Fruit fly (Drosophila melanogaster): Measurements from ENCODE around the gene CG32192.

CG32192 gene

DNA sequence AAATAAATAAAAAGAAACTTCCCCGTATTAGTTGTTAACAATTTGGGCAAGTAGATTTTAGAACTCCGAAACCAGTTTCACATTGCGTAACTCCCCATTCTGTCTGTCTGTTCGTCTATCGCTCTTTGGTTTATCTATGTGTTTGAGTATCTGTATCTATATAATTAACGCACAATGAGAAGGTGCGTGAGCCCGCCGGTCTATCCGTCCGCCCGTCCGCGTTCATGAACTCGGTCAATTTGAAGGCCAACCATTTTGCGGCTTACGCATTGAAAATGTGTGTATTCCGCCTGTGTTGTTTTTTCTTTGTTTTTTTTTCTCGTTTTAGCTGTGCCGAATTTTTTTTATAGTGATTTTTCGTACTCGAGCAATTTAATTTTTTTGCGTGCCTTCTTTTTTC, 38.0 kb upstream of the CG32192 start:
- no peak for TF ChIP-seq CG1620 (GFP tag; optimal IDR thresholded peaks at IDR 0.05)
- TF ChIP-seq CG7045 (GFP tag; optimal IDR thresholded peaks at IDR 0.05): no peak
- no peak for TF ChIP-seq CG7101 (tag; optimal IDR thresholded peaks at IDR 0.05)
- TF ChIP-seq tj (GFP tag; optimal IDR thresholded peaks at IDR 0.05): no peak
- no peak for TF ChIP-seq CG12768 (GFP tag; optimal IDR thresholded peaks at IDR 0.05)
- no peak for TF ChIP-seq Mnt (GFP tag; optimal IDR thresholded peaks at IDR 0.05)
- no peak for TF ChIP-seq Clk (GFP tag; optimal IDR thresholded peaks at IDR 0.05)
- no peak for TF ChIP-seq kay (GFP tag; ENCODE audit: borderline replicate concordance)
- no peak for TF ChIP-seq Hr96 (GFP tag; optimal IDR thresholded peaks at IDR 0.05)
- no peak for TF ChIP-seq cic (GFP tag; optimal IDR thresholded peaks at IDR 0.05)

DNA sequence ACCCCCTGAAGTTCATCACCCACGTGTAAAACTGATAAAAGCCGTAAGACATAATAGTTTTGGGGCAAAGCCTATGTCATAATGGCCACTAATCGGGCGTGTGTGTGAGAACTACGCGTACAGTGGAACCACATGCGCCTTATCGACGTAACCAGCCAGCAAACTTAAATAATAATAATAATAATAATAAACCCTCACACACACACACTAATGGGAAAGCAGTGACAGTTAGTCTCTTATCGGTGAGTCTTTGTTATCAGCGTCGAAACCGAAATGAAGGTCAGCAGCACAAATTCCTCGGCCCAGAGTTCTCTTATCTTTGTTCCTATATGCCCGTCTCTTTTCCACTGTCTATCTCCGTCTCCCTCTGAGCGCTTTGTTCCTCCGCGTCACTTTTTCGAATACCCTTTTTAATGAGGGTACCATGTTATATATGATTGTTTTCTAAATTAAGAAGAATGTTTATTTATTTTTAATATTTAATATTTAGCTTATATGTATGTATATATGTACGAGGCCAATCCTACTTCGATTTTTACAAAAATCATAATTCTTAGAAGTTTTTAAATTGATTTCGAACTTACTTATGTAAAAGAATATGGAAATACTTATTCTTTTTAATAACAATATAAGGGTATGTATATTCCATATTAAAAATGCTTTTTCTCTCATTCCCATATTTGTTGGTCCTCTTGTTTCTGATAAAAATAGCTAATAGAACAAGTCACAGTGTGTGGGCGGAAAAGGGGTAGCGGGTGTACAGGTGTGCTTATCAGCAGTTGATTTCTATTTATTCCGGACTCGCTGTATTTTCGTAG, 36.9 kb upstream of the CG32192 start:
- TF ChIP-seq kay (GFP tag; ENCODE audit: borderline replicate concordance) (peak; percentile 94), CG12768 (GFP tag; optimal IDR thresholded peaks at IDR 0.05) (peak; percentile 63), Crg-1 (GFP tag; optimal IDR thresholded peaks at IDR 0.05) (no peak), CG14711 (tag; optimal IDR thresholded peaks at IDR 0.05) (peak; percentile 77), tj (GFP tag; optimal IDR thresholded peaks at IDR 0.05) (peak; percentile 34), CG11617 (GFP tag; optimal IDR thresholded peaks at IDR 0.05) (peak; percentile 80), pad (GFP tag; optimal IDR thresholded peaks at IDR 0.05) (peak; percentile 50), Clk (GFP tag; optimal IDR thresholded peaks at IDR 0.05) (no peak), CG7045 (GFP tag; optimal IDR thresholded peaks at IDR 0.05) (peak; percentile 48), CG7101 (tag; optimal IDR thresholded peaks at IDR 0.05) (peak; percentile 91), Hr96 (GFP tag; optimal IDR thresholded peaks at IDR 0.05) (no peak), cic (GFP tag; optimal IDR thresholded peaks at IDR 0.05) (peak; percentile 66), cnc (optimal IDR thresholded peaks at IDR 0.05) (no peak), ovo (GFP tag; optimal IDR thresholded peaks at IDR 0.05) (no peak), toe (GFP tag; optimal IDR thresholded peaks at IDR 0.05) (no peak), CG33017 (tag; optimal IDR thresholded peaks at IDR 0.05) (peak; percentile 91), Mnt (GFP tag; optimal IDR thresholded peaks at IDR 0.05) (peak; percentile 82)

DNA sequence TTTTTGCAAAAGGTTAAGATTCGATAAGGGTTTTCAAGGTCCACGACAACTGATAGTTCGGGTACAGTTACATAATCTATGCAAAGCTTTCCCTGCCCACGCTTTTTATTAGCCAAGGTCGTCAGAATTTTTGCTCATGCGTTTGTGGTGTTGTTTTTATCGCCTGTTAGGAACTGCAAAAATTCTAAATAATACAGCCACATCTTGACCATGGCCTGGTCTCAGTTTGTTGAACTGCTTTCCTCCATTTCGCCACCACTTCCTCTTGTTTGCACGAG, 36.3 kb upstream of the CG32192 start:
- TF ChIP-seq CG11617 (GFP tag; optimal IDR thresholded peaks at IDR 0.05) (no peak), Mnt (GFP tag; optimal IDR thresholded peaks at IDR 0.05) (no peak), cic (GFP tag; optimal IDR thresholded peaks at IDR 0.05) (no peak), kay (GFP tag; ENCODE audit: borderline replicate concordance) (no peak)

DNA sequence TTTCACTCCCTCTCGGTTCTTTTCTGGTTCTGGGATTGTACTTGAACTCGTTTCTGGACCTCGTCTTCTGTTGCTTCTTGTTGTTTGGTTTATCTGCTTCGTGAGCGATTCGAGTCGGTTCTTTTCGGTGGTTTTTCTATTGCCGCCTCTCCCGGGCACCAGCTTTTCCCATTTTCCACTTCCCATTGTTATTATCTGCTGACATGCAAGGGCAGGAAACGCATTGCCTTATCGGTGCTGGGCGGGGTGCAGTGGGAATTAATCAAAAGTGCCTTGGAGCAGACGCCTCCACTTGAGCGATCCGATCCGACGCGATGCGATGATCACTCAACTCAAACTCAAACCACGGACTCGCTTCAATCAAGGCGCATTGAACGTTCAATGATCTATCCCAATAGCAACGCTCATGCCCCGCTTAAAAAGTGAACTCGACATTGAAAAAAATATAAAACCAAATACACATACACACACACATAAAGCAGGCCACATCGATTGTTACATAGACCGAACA, 35.5 kb upstream of the CG32192 start:
- TF ChIP-seq CG7045 (GFP tag; optimal IDR thresholded peaks at IDR 0.05) (no peak), Hr96 (GFP tag; optimal IDR thresholded peaks at IDR 0.05) (no peak), bab1 (GFP tag; optimal IDR thresholded peaks at IDR 0.05) (no peak), cic (GFP tag; optimal IDR thresholded peaks at IDR 0.05) (no peak), ovo (GFP tag; optimal IDR thresholded peaks at IDR 0.05) (no peak), CG7101 (tag; optimal IDR thresholded peaks at IDR 0.05) (no peak), CG12768 (GFP tag; optimal IDR thresholded peaks at IDR 0.05) (no peak), Crg-1 (GFP tag; optimal IDR thresholded peaks at IDR 0.05) (no peak), tj (GFP tag; optimal IDR thresholded peaks at IDR 0.05) (no peak)

DNA sequence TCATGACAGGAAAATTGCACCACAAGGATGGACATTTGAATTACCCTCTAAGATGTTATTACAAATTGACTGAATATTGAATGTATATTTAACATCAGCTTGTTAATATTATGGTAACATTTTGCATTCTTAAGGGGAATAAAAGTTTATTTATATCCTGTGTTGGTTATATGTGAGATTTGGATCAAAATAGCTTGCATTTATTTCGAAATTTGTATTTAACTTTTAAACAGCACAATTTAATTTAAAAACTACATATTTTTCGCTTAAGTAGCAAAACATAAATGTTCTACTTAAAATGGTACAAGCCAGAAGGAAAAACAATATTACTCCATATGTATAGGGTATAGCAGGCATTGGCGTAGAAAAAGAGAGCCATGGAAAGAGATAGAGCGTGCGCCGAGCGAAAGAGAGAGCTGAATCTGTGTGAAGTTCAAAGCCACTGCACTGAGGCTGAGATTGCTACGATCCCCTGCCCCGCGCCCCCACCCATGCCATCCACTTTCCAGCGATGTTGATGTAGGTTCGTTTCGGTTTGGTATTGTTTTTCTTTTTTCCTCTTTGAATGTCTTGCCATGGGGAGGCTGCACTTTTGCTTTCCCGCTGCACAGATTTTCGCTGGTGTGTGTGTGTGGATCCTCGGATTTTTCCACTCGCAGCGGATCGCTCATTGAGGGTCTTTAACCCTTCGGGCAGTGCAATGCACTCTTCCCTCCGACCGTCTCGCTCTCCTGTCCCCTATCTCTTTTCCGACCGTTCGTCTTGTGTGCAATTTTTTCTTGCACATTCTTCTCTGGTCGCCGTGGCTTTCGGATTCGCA, 34.9 kb upstream of the CG32192 start:
- TF ChIP-seq pad (GFP tag; optimal IDR thresholded peaks at IDR 0.05) (peak; percentile 38), CG7101 (tag; optimal IDR thresholded peaks at IDR 0.05) (no peak), CG5204 (GFP tag; optimal IDR thresholded peaks at IDR 0.05) (peak; percentile 30), CG11617 (GFP tag; optimal IDR thresholded peaks at IDR 0.05) (peak; percentile 56), cic (GFP tag; optimal IDR thresholded peaks at IDR 0.05) (no peak), Crg-1 (GFP tag; optimal IDR thresholded peaks at IDR 0.05) (no peak), ovo (GFP tag; optimal IDR thresholded peaks at IDR 0.05) (no peak), Mnt (GFP tag; optimal IDR thresholded peaks at IDR 0.05) (no peak), CG12768 (GFP tag; optimal IDR thresholded peaks at IDR 0.05) (no peak), CG33017 (tag; optimal IDR thresholded peaks at IDR 0.05) (peak; percentile 25), CG14711 (tag; optimal IDR thresholded peaks at IDR 0.05) (peak; percentile 24)

DNA sequence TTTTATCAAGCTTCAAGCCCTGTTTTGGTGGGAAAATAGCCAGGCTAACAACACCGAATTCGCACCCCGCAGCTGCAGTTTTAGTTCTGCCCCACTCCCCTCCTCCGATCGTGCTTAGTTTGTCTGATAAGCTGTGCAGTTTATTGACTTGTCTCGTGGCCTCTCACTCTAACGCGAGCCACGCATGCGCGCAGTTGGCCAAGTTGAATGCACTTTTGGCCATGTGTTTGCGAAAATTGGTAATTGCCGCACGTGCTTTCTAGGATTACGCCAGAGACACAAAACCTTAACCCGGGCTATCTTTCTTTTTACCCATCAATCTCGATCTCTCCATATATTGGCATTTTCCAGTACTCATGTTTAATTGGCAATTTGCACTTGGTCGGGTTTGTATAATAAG, 33.8 kb upstream of the CG32192 start:
- TF ChIP-seq ovo (GFP tag; optimal IDR thresholded peaks at IDR 0.05) (no peak), cnc (optimal IDR thresholded peaks at IDR 0.05) (no peak), Clk (GFP tag; optimal IDR thresholded peaks at IDR 0.05) (no peak), CG5204 (GFP tag; optimal IDR thresholded peaks at IDR 0.05) (no peak), cic (GFP tag; optimal IDR thresholded peaks at IDR 0.05) (no peak), CG14711 (tag; optimal IDR thresholded peaks at IDR 0.05) (no peak), bab1 (GFP tag; optimal IDR thresholded peaks at IDR 0.05) (no peak), CG33017 (tag; optimal IDR thresholded peaks at IDR 0.05) (no peak), CG7045 (GFP tag; optimal IDR thresholded peaks at IDR 0.05) (no peak), tj (GFP tag; optimal IDR thresholded peaks at IDR 0.05) (no peak), CG11617 (GFP tag; optimal IDR thresholded peaks at IDR 0.05) (no peak), CG1620 (GFP tag; optimal IDR thresholded peaks at IDR 0.05) (no peak), CG12768 (GFP tag; optimal IDR thresholded peaks at IDR 0.05) (no peak), Hr96 (GFP tag; optimal IDR thresholded peaks at IDR 0.05) (no peak), pad (GFP tag; optimal IDR thresholded peaks at IDR 0.05) (no peak)
